Worm (Caenorhabditis elegans) whole organism, L3 larva: ENCODE results near the gene srv-19.

Experiments used
- ZK546.5 ChIP-seq: sonication (generic microtip); optimal IDR thresholded peaks from 2 replicates; lab custom pipeline; 2017; ENCODE audit warnings: missing biosample characterization, missing genetic modification characterization
- aly-2 ChIP-seq: fragments of 150-350 bp; optimal IDR thresholded peaks from 2 replicates; lab custom pipeline; 2014; ENCODE audit warnings: missing biosample characterization, missing genetic modification characterization
- ama-1 ChIP-seq: fragments of 150-350 bp; optimal IDR thresholded peaks from 2 replicates; lab custom pipeline; 2018
- ceh-16 ChIP-seq: sonication (generic microtip); optimal IDR thresholded peaks from 2 replicates; lab custom pipeline; 2017; ENCODE audit warnings: missing biosample characterization, missing genetic modification characterization
- ceh-28 ChIP-seq: fragments of 150-350 bp; optimal IDR thresholded peaks from 2 replicates; lab custom pipeline; 2014; ENCODE audit warnings: missing biosample characterization, missing genetic modification reagents, missing genetic modification characterization
- ceh-82 ChIP-seq: fragments of 150-350 bp; optimal IDR thresholded peaks from 2 replicates; lab custom pipeline; 2014; ENCODE audit warnings: missing biosample characterization, missing genetic modification characterization
- ceh-9 ChIP-seq: sonication (generic microtip); optimal IDR thresholded peaks from 2 replicates; lab custom pipeline; 2018; ENCODE audit warnings: missing biosample characterization, missing genetic modification characterization
- daf-12 ChIP-seq: fragments of 150-350 bp; optimal IDR thresholded peaks from 2 replicates; lab custom pipeline; 2014; ENCODE audit warnings: missing biosample characterization, missing genetic modification reagents, missing genetic modification characterization
- egl-5 ChIP-seq: fragments of 150-350 bp; optimal IDR thresholded peaks from 2 replicates; lab custom pipeline; 2017; ENCODE audit warnings: missing biosample characterization, missing genetic modification reagents, missing genetic modification characterization, inconsistent platforms
- elt-1 ChIP-seq: fragments of 150-350 bp; optimal IDR thresholded peaks from 2 replicates; lab custom pipeline; 2014; ENCODE audit warnings: missing biosample characterization, missing genetic modification characterization
- elt-2 ChIP-seq: sonication (generic microtip); optimal IDR thresholded peaks from 2 replicates; lab custom pipeline; 2016; ENCODE audit warnings: missing genetic modification reagents, mild to moderate bottlenecking, missing genetic modification characterization, missing compliant biosample characterization
- elt-3 ChIP-seq, 3 experiments: fragments of 150-350 bp in 1 of 3; sonication (generic microtip) in 2 of 3; optimal IDR thresholded peaks; 2 replicates in 2 of 3; 4 replicates in 1 of 3; lab custom pipeline; 2014 to 2017; ENCODE audit warnings: missing biosample characterization in 3 of 3, missing genetic modification characterization in 3 of 3
- eor-1 ChIP-seq, 2 experiments: fragments of 150-350 bp; optimal IDR thresholded peaks; 2 replicates each; lab custom pipeline; 2014 to 2018; ENCODE audit warnings: missing biosample characterization in 2 of 2, missing genetic modification characterization in 2 of 2
- fkh-10 ChIP-seq: sonication (generic microtip); optimal IDR thresholded peaks from 2 replicates; lab custom pipeline; 2017; ENCODE audit warnings: missing biosample characterization, missing genetic modification reagents, missing genetic modification characterization
- hmg-11 ChIP-seq: sonication (generic microtip); optimal IDR thresholded peaks from 2 replicates; lab custom pipeline; 2016; ENCODE audit warnings: missing genetic modification characterization, missing compliant biosample characterization
- jun-1 ChIP-seq: fragments of 150-350 bp; optimal IDR thresholded peaks from 2 replicates; lab custom pipeline; 2014; ENCODE audit warnings: missing biosample characterization, missing genetic modification reagents, missing genetic modification characterization
- lin-15B ChIP-seq: fragments of 150-350 bp; optimal IDR thresholded peaks from 2 replicates; lab custom pipeline; 2014; ENCODE audit warnings: missing biosample characterization, missing genetic modification characterization
- lin-39 ChIP-seq: fragments of 150-350 bp; optimal IDR thresholded peaks from 2 replicates; lab custom pipeline; 2018; ENCODE audit warnings: missing biosample characterization, missing genetic modification reagents, missing genetic modification characterization
- mdl-1 ChIP-seq: fragments of 150-350 bp; optimal IDR thresholded peaks from 2 replicates; lab custom pipeline; 2014; ENCODE audit warnings: missing biosample characterization, missing genetic modification characterization
- nfya-1 ChIP-seq: sonication (generic microtip); optimal IDR thresholded peaks from 2 replicates; lab custom pipeline; 2017; ENCODE audit warnings: missing genetic modification characterization, mild to moderate bottlenecking, missing compliant biosample characterization, antibody characterized with exemption, moderate library complexity; ENCODE audit not compliant: insufficient read depth
- nhr-11 ChIP-seq: fragments of 150-350 bp; optimal IDR thresholded peaks from 2 replicates; lab custom pipeline; 2014; ENCODE audit warnings: missing biosample characterization, missing genetic modification characterization
- nhr-12 ChIP-seq: fragments of 150-350 bp; optimal IDR thresholded peaks from 2 replicates; lab custom pipeline; 2014; ENCODE audit warnings: missing biosample characterization, missing genetic modification characterization
- nhr-23 ChIP-seq: fragments of 150-350 bp; optimal IDR thresholded peaks from 2 replicates; lab custom pipeline; 2014; ENCODE audit warnings: missing biosample characterization, missing genetic modification reagents, missing genetic modification characterization
- nhr-237 ChIP-seq: fragments of 150-350 bp; optimal IDR thresholded peaks from 2 replicates; lab custom pipeline; 2014; ENCODE audit warnings: missing biosample characterization, missing genetic modification characterization
- nhr-25 ChIP-seq: sonication (generic microtip); optimal IDR thresholded peaks from 2 replicates; lab custom pipeline; 2017; ENCODE audit warnings: missing biosample characterization, missing genetic modification characterization
- nhr-28 ChIP-seq: fragments of 150-350 bp; optimal IDR thresholded peaks from 2 replicates; lab custom pipeline; 2014; ENCODE audit warnings: missing biosample characterization, missing genetic modification characterization
- nhr-43 ChIP-seq: sonication (generic microtip); optimal IDR thresholded peaks from 2 replicates; lab custom pipeline; 2016; ENCODE audit warnings: mild to moderate bottlenecking, missing genetic modification characterization, missing compliant biosample characterization; ENCODE audit not compliant: poor library complexity, severe bottlenecking
- nhr-67 ChIP-seq: fragments of 150-350 bp; optimal IDR thresholded peaks from 2 replicates; lab custom pipeline; 2014; ENCODE audit warnings: missing biosample characterization, missing genetic modification characterization
- nhr-76 ChIP-seq: fragments of 150-350 bp; sonication (generic microtip); optimal IDR thresholded peaks from 5 replicates; lab custom pipeline; 2014; ENCODE audit warnings: missing biosample characterization, missing genetic modification characterization
- nhr-77 ChIP-seq: fragments of 150-350 bp; optimal IDR thresholded peaks from 2 replicates; lab custom pipeline; 2014; ENCODE audit warnings: missing biosample characterization, missing genetic modification characterization
- pqm-1 ChIP-seq: fragments of 150-350 bp; optimal IDR thresholded peaks from 2 replicates; lab custom pipeline; 2017; ENCODE audit warnings: missing biosample characterization, missing genetic modification characterization, inconsistent platforms
- sea-2 ChIP-seq: fragments of 150-350 bp; sonication (generic microtip); optimal IDR thresholded peaks from 4 replicates; lab custom pipeline; 2014; ENCODE audit warnings: missing biosample characterization, missing genetic modification reagents, missing genetic modification characterization
- snpc-4 ChIP-seq: fragments of 150-350 bp; optimal IDR thresholded peaks from 2 replicates; lab custom pipeline; 2014; ENCODE audit warnings: missing biosample characterization, missing genetic modification characterization
- ztf-11 ChIP-seq: fragments of 150-350 bp; optimal IDR thresholded peaks from 2 replicates; lab custom pipeline; 2014; ENCODE audit warnings: missing biosample characterization, missing genetic modification characterization

Gene srv-19

ce11 chrIV:5896341-5896740 lies 22.6 kb upstream of the srv-19 start, which contains the start of gene pck-3:
pck-3 (plus strand) TSS chrIV:5896641.
- TF ChIP-seq egl-5 (tag; lab: Kevin White, UChicago), result no peak
- TF ChIP-seq nhr-43 (tag; lab: Kevin White, UChicago), result no peak
- no peak for TF ChIP-seq elt-2 (tag; lab: Kevin White, UChicago)
- no peak for TF ChIP-seq ZK546.5 (tag; lab: Kevin White, UChicago)
- TF ChIP-seq nhr-237 (tag; lab: Kevin White, UChicago), result no peak
- no peak for TF ChIP-seq ceh-82
- no peak for TF ChIP-seq aly-2 (tag; lab: Kevin White, UChicago)
- TF ChIP-seq daf-12 (tag; lab: Kevin White, UChicago), result no peak
- no peak for TF ChIP-seq nhr-23 (tag; lab: Kevin White, UChicago)
- TF ChIP-seq ceh-28, result no peak
- no peak for TF ChIP-seq ztf-11
- no peak for TF ChIP-seq fkh-10 (GFP tag; lab: Kevin White, UChicago)
- TF ChIP-seq nhr-67 (tag; lab: Kevin White, UChicago), result no peak
- no peak for TF ChIP-seq ama-1 (lab: Kevin White, UChicago)
- TF ChIP-seq ceh-9 (tag; lab: Kevin White, UChicago), result no peak
- no peak for TF ChIP-seq ceh-16
- no peak for TF ChIP-seq pqm-1 (tag; lab: Kevin White, UChicago)
- no peak for TF ChIP-seq nhr-25
- TF ChIP-seq nhr-11 (tag; lab: Kevin White, UChicago), result no peak
- TF ChIP-seq lin-15B (tag; lab: Kevin White, UChicago), result no peak

ce11 chrIV:5895190-5895589 lies 21.5 kb upstream of the srv-19 start, which contains the start of gene nspb-6:
nspb-6 (plus strand) TSS chrIV:5895490.
- TF ChIP-seq snpc-4 (no peak), ceh-9 (tag; lab: Kevin White, UChicago) (no peak), elt-1 (tag; lab: Kevin White, UChicago) (no peak), nfya-1 (tag; lab: Kevin White, UChicago) (no peak), pqm-1 (tag; lab: Kevin White, UChicago) (no peak), ztf-11 (no peak), ceh-82 (no peak), nhr-77 (tag; lab: Kevin White, UChicago) (no peak), lin-15B (tag; lab: Kevin White, UChicago) (no peak), nhr-67 (tag; lab: Kevin White, UChicago) (no peak), nhr-76 (tag; lab: Kevin White, UChicago) (no peak), mdl-1 (tag; lab: Kevin White, UChicago) (no peak), ceh-28 (no peak), lin-39 (tag; lab: Kevin White, UChicago) (no peak), elt-3 (tag; optimal IDR thresholded peaks at IDR 0.05; lab: Kevin White, UChicago) (no peak), sea-2 (GFP tag; lab: Kevin White, UChicago) (no peak), egl-5 (tag; lab: Kevin White, UChicago) (no peak), eor-1 (tag; optimal IDR thresholded peaks at IDR 0.05; lab: Kevin White, UChicago) (no peak), nhr-12 (no peak)

- TF ChIP-seq hmg-11 (tag; lab: Kevin White, UChicago), result no peak
- no peak for TF ChIP-seq ama-1 (lab: Kevin White, UChicago)
- no peak for TF ChIP-seq jun-1
- TF ChIP-seq elt-2 (tag; lab: Kevin White, UChicago), result no peak
- TF ChIP-seq ceh-9 (tag; lab: Kevin White, UChicago), result no peak
- no peak for TF ChIP-seq elt-1 (tag; lab: Kevin White, UChicago)
- no peak for TF ChIP-seq sea-2 (GFP tag; lab: Kevin White, UChicago)
- no peak for TF ChIP-seq ceh-16
- no peak for TF ChIP-seq nhr-67 (tag; lab: Kevin White, UChicago)
- no peak for TF ChIP-seq elt-3 (tag; optimal IDR thresholded peaks at IDR 0.05; lab: Kevin White, UChicago)
Observed at ce11 chrIV:5891265-5891664, 17.5 kb upstream of the srv-19 start, which contains the start of gene H04M03.3. H04M03.3 (plus strand) TSS chrIV:5891565.

ce11 chrIV:5886605-5887004 lies 12.9 kb upstream of the srv-19 start:
- TF ChIP-seq aly-2 (tag; lab: Kevin White, UChicago) (no peak), sea-2 (GFP tag; lab: Kevin White, UChicago) (no peak), nhr-28 (tag; lab: Kevin White, UChicago) (no peak)
